Fruit fly (Drosophila melanogaster): ENCODE measurements around the gene CG33995.

CG33995 gene

dm6 chr2L:5052367-5052914 is 9.4 kb downstream of the CG33995 start, which contains the start of gene senju (continued):
- peak; percentile 60 for TF ChIP-seq CG4282 (GFP tag; optimal IDR thresholded peaks at IDR 0.05)
- TF ChIP-seq z (GFP tag; IDR thresholded peaks at IDR 0.05): 0 out of 3 replicates have a peak, but pooled peaks have one; percentile 33
- peak; percentile 80 for TF ChIP-seq Mrtf (GFP tag; IDR thresholded peaks at IDR 0.05)
- peak; percentile 90 for TF ChIP-seq Chrac-16 (GFP tag; optimal IDR thresholded peaks at IDR 0.05)
- TF ChIP-seq eve (GFP tag; optimal IDR thresholded peaks at IDR 0.05): no peak
- TF ChIP-seq sim (GFP tag; IDR thresholded peaks at IDR 0.05): peak; percentile 62; the same call in 1 of the 2 replicates
- TF ChIP-seq Vsx1 (GFP tag; optimal IDR thresholded peaks at IDR 0.05): peak; percentile 19
- TF ChIP-seq gem (tag; optimal IDR thresholded peaks at IDR 0.05): peak; percentile 91
- TF ChIP-seq knrl (GFP tag; IDR thresholded peaks at IDR 0.05; ENCODE audit: partially characterized antibody): peak; percentile 27; the same call in 1 of the 3 replicates
- TF ChIP-seq HHEX (GFP tag; optimal IDR thresholded peaks at IDR 0.05): peak; percentile 80
- peak; percentile 80 for TF ChIP-seq Hsf (GFP tag; optimal IDR thresholded peaks at IDR 0.05)
- peak; percentile 95 for TF ChIP-seq pzg (GFP tag; optimal IDR thresholded peaks at IDR 0.05)
- TF ChIP-seq CG1024 (GFP tag; IDR thresholded peaks at IDR 0.05): peak; percentile 68
- no peak for TF ChIP-seq gt (GFP tag; IDR thresholded peaks at IDR 0.05)
- TF ChIP-seq mld (GFP tag; IDR thresholded peaks at IDR 0.05; ENCODE audit: partially characterized antibody): 0 out of 3 replicates have a peak, but pooled peaks have one; percentile 46
- TF ChIP-seq sisA (GFP tag; IDR thresholded peaks at IDR 0.05): peak; percentile 75
- TF ChIP-seq CG16815 (GFP tag; optimal IDR thresholded peaks at IDR 0.05): peak; percentile 73
- TF ChIP-seq CG6272 (GFP tag; IDR thresholded peaks at IDR 0.05): 0 out of 2 replicates have a peak, but pooled peaks have one; percentile 27
- peak; percentile 53 for TF ChIP-seq zen (tag; optimal IDR thresholded peaks at IDR 0.05)
- TF ChIP-seq Max (GFP tag; optimal IDR thresholded peaks at IDR 0.05): peak; percentile 90
- TF ChIP-seq ind (GFP tag; optimal IDR thresholded peaks at IDR 0.05): peak; percentile 78
- TF ChIP-seq CG31224 (GFP tag; IDR thresholded peaks at IDR 0.05): peak; percentile 63
- peak; percentile 73; the same call in 1 of the 2 replicates for TF ChIP-seq dati (GFP tag; IDR thresholded peaks at IDR 0.05)
- peak; percentile 82 for TF ChIP-seq CG10366 (GFP tag; IDR thresholded peaks at IDR 0.05)
- peak; percentile 79 for TF ChIP-seq Myb (GFP tag; optimal IDR thresholded peaks at IDR 0.05)
- TF ChIP-seq CG10462 (GFP tag; optimal IDR thresholded peaks at IDR 0.05): peak; percentile 82
- peak; percentile 83 for TF ChIP-seq tio (GFP tag; optimal IDR thresholded peaks at IDR 0.05)
- no peak for TF ChIP-seq nerfin-2 (GFP tag; IDR thresholded peaks at IDR 0.05; ENCODE audit: partially characterized antibody)
- no peak for TF ChIP-seq CG10565 (GFP tag; optimal IDR thresholded peaks at IDR 0.05)
- TF ChIP-seq gcm2 (GFP tag; optimal IDR thresholded peaks at IDR 0.05): peak; percentile 68
- TF ChIP-seq CG4730 (GFP tag; IDR thresholded peaks at IDR 0.05): peak; percentile 57
- TF ChIP-seq CG10654 (GFP tag; optimal IDR thresholded peaks at IDR 0.05): peak; percentile 76
- no peak for TF ChIP-seq yki (optimal IDR thresholded peaks at IDR 0.05)
- peak; percentile 93 for TF ChIP-seq Ets97D (GFP tag; optimal IDR thresholded peaks at IDR 0.05)
- peak; percentile 90 for TF ChIP-seq Antp (GFP tag; optimal IDR thresholded peaks at IDR 0.05)
- TF ChIP-seq inv (GFP tag; IDR thresholded peaks at IDR 0.05; ENCODE audit: partially characterized antibody): no peak; the same call in 1 of the 2 replicates
- peak; percentile 69 for TF ChIP-seq ttk (GFP tag; IDR thresholded peaks at IDR 0.05)
- peak; percentile 90 for TF ChIP-seq gro (GFP tag; optimal IDR thresholded peaks at IDR 0.05)
- TF ChIP-seq Oli (tag; optimal IDR thresholded peaks at IDR 0.05): peak; percentile 78
- peak; percentile 59 for TF ChIP-seq fd64A (GFP tag; optimal IDR thresholded peaks at IDR 0.05)
- TF ChIP-seq lola (GFP tag; optimal IDR thresholded peaks at IDR 0.05): peak in 1 of 3 experiments; percentile 57
- TF ChIP-seq pum (GFP tag; optimal IDR thresholded peaks at IDR 0.05): peak; percentile 83
- no peak for TF ChIP-seq CG7745 (tag; optimal IDR thresholded peaks at IDR 0.05)
- TF ChIP-seq slp2 (GFP tag; optimal IDR thresholded peaks at IDR 0.05): peak; percentile 51
- peak; percentile 79 for TF ChIP-seq odd (GFP tag; optimal IDR thresholded peaks at IDR 0.05)
- peak; percentile 51 for TF ChIP-seq CG11085 (GFP tag; IDR thresholded peaks at IDR 0.05)
- peak; percentile 57 for TF ChIP-seq BEAF-32 (GFP tag; optimal IDR thresholded peaks at IDR 0.05)
- peak; percentile 69 for TF ChIP-seq lbe (GFP tag; optimal IDR thresholded peaks at IDR 0.05)
- TF ChIP-seq dmrt99B (tag; optimal IDR thresholded peaks at IDR 0.05): peak; percentile 78
- peak; percentile 46 for TF ChIP-seq luna (GFP tag; optimal IDR thresholded peaks at IDR 0.05)

All from whole organism, embryonic.